Worm (Caenorhabditis elegans) whole organism, L1 larva: Measurements from ENCODE around the gene ZK287.7.
A peak's percentile ranks its signal among the peaks of the same experiment; 100 is the strongest.

ENCODE experiments used
- C04F5.9 ChIP-seq: sonication (generic microtip); optimal IDR thresholded peaks from 2 replicates; lab custom pipeline; 2016; ENCODE audit warnings: missing genetic modification characterization, missing compliant biosample characterization
- C16A3.4 ChIP-seq: fragments of 150-350 bp; optimal IDR thresholded peaks from 2 replicates; lab custom pipeline; 2014; ENCODE audit warnings: missing biosample characterization, missing genetic modification characterization
- ama-1 ChIP-seq: fragments of 150-350 bp; optimal IDR thresholded peaks from 2 replicates; lab custom pipeline; 2014
- ceh-63 ChIP-seq: fragments of 200-800 bp; sonication (Bioruptor generic); optimal IDR thresholded peaks from 2 replicates; lab custom pipeline; 2018; ENCODE audit warnings: mild to moderate bottlenecking, missing genetic modification characterization, missing compliant biosample characterization
- ceh-8 ChIP-seq: fragments of 200-800 bp; sonication (Bioruptor generic); optimal IDR thresholded peaks from 2 replicates; lab custom pipeline; 2018; ENCODE audit warnings: mild to moderate bottlenecking, missing genetic modification characterization, moderate library complexity, missing compliant biosample characterization
- ceh-88 ChIP-seq: fragments of 200-800 bp; sonication (Bioruptor generic); IDR thresholded peaks from 2 replicates; pipeline ENCODE4 v1.3.6; 2022; ENCODE audit warnings: missing genetic modification characterization, missing compliant biosample characterization
- ces-1 ChIP-seq: fragments of 150-350 bp; optimal IDR thresholded peaks from 2 replicates; lab custom pipeline; 2014; ENCODE audit warnings: missing biosample characterization, missing genetic modification reagents, missing genetic modification characterization
- dsc-1 ChIP-seq: sonication (generic microtip); optimal IDR thresholded peaks from 2 replicates; lab custom pipeline; 2016; ENCODE audit warnings: mild to moderate bottlenecking, missing genetic modification characterization, missing compliant biosample characterization
- efl-3 ChIP-seq: fragments of 200-800 bp; sonication (Bioruptor generic); optimal IDR thresholded peaks from 2 replicates; lab custom pipeline; 2018; ENCODE audit warnings: mild to moderate bottlenecking, missing genetic modification characterization, missing compliant biosample characterization
- egl-13 ChIP-seq: sonication (generic microtip); optimal IDR thresholded peaks from 2 replicates; lab custom pipeline; 2016; ENCODE audit warnings: missing genotype, missing genetic modification reagents, missing genetic modification characterization, missing compliant biosample characterization
- egl-27 ChIP-seq, 2 experiments: fragments of 150-350 bp in 1 of 2; sonication (generic microtip); optimal IDR thresholded peaks; 3 replicates each; lab custom pipeline; 2017 to 2018; ENCODE audit warnings: missing biosample characterization in 2 of 2, missing genetic modification characterization in 2 of 2, missing genetic modification reagents in 2 of 2
- elt-2 ChIP-seq: sonication (generic microtip); optimal IDR thresholded peaks from 2 replicates; lab custom pipeline; 2016; ENCODE audit warnings: missing genetic modification characterization, mild to moderate bottlenecking, inconsistent platforms, missing compliant biosample characterization, missing genetic modification reagents
- elt-3 ChIP-seq, 6 experiments: fragments of 150-350 bp in 1 of 6; sonication (generic microtip); optimal IDR thresholded peaks; 2 replicates each; lab custom pipeline; 2017 to 2018; ENCODE audit warnings: missing biosample characterization in 6 of 6, missing genetic modification characterization in 6 of 6, inconsistent platforms in 1 of 6
- ets-5 ChIP-seq: fragments of 200-800 bp; sonication (Bioruptor generic); IDR thresholded peaks from 2 replicates; pipeline ENCODE4 v1.3.6; 2022; ENCODE audit warnings: missing genetic modification characterization, missing compliant biosample characterization
- fkh-10 ChIP-seq: sonication (generic microtip); optimal IDR thresholded peaks from 2 replicates; lab custom pipeline; 2017; ENCODE audit warnings: missing biosample characterization, missing genetic modification reagents, missing genetic modification characterization
- grh-1 ChIP-seq: fragments of 200-800 bp; sonication (Bioruptor generic); IDR thresholded peaks from 2 replicates; pipeline ENCODE4 v1.3.6; 2022; ENCODE audit warnings: missing genetic modification reagents, missing genetic modification characterization, missing compliant biosample characterization
- hlh-17 ChIP-seq: fragments of 200-800 bp; sonication (Bioruptor generic); optimal IDR thresholded peaks from 2 replicates; lab custom pipeline; 2018; ENCODE audit warnings: missing genetic modification characterization, mild to moderate bottlenecking, missing compliant biosample characterization, moderate library complexity, borderline replicate concordance
- isw-1 ChIP-seq: fragments of 200-800 bp; sonication (Bioruptor generic); IDR thresholded peaks from 2 replicates; pipeline ENCODE4 v1.3.6; 2022; ENCODE audit warnings: missing genetic modification characterization, missing compliant biosample characterization
- lin-15B ChIP-seq: fragments of 150-350 bp; sonication (generic microtip); optimal IDR thresholded peaks from 3 replicates; lab custom pipeline; 2014; ENCODE audit warnings: missing biosample characterization, missing genetic modification characterization
- lin-35 ChIP-seq, 2 experiments: fragments of 150-350 bp; optimal IDR thresholded peaks; 2 replicates each; lab custom pipeline; 2014; ENCODE audit warnings: missing biosample characterization in 2 of 2, missing genetic modification characterization in 2 of 2, missing genetic modification reagents in 2 of 2
- lsy-2 ChIP-seq, 2 experiments: fragments of 150-350 bp; optimal IDR thresholded peaks; 2 replicates each; lab custom pipeline; 2014; ENCODE audit warnings: missing biosample characterization in 2 of 2, missing genetic modification characterization in 2 of 2
- mef-2 ChIP-seq: fragments of 150-350 bp; optimal IDR thresholded peaks from 2 replicates; lab custom pipeline; 2014; ENCODE audit warnings: missing biosample characterization, missing genetic modification characterization
- mep-1 ChIP-seq: fragments of 150-350 bp; optimal IDR thresholded peaks from 2 replicates; lab custom pipeline; 2014; ENCODE audit warnings: missing biosample characterization, missing genetic modification characterization
- nhr-11 ChIP-seq: fragments of 150-350 bp; optimal IDR thresholded peaks from 2 replicates; lab custom pipeline; 2014; ENCODE audit warnings: missing biosample characterization, missing genetic modification characterization
- nhr-237 ChIP-seq: fragments of 150-350 bp; optimal IDR thresholded peaks from 2 replicates; lab custom pipeline; 2014; ENCODE audit warnings: missing biosample characterization, missing genetic modification characterization
- nhr-47 ChIP-seq: sonication (generic microtip); optimal IDR thresholded peaks from 2 replicates; lab custom pipeline; 2016; ENCODE audit warnings: mild to moderate bottlenecking, missing genetic modification characterization, moderate library complexity, missing compliant biosample characterization
- nhr-77 ChIP-seq: fragments of 150-350 bp; optimal IDR thresholded peaks from 2 replicates; lab custom pipeline; 2014; ENCODE audit warnings: missing biosample characterization, missing genetic modification characterization
- rnt-1 ChIP-seq: sonication (generic microtip); optimal IDR thresholded peaks from 2 replicates; lab custom pipeline; 2016; ENCODE audit warnings: mild to moderate bottlenecking, missing genetic modification characterization, moderate library complexity, missing compliant biosample characterization
- skn-1 ChIP-seq: fragments of 150-350 bp; optimal IDR thresholded peaks from 2 replicates; lab custom pipeline; 2014; ENCODE audit warnings: missing biosample characterization, missing genetic modification characterization
- snu-23 ChIP-seq: sonication (generic microtip); optimal IDR thresholded peaks from 2 replicates; lab custom pipeline; 2016; ENCODE audit warnings: missing genetic modification characterization, missing compliant biosample characterization
- swsn-7 ChIP-seq: sonication (generic microtip); optimal IDR thresholded peaks from 2 replicates; lab custom pipeline; 2016; ENCODE audit warnings: missing genetic modification characterization, missing compliant biosample characterization
- tbx-2 ChIP-seq: sonication (generic microtip); optimal IDR thresholded peaks from 2 replicates; lab custom pipeline; 2016; ENCODE audit warnings: missing genetic modification characterization, missing compliant biosample characterization
- tlp-1 ChIP-seq: fragments of 150-350 bp; optimal IDR thresholded peaks from 2 replicates; lab custom pipeline; 2014; ENCODE audit warnings: missing biosample characterization, missing genetic modification characterization
- vab-15 ChIP-seq: sonication (generic microtip); optimal IDR thresholded peaks from 2 replicates; lab custom pipeline; 2017; ENCODE audit warnings: missing genotype, mild to moderate bottlenecking, missing genetic modification characterization, missing compliant biosample characterization
- xbp-1 ChIP-seq: sonication (generic microtip); optimal IDR thresholded peaks from 2 replicates; lab custom pipeline; 2016; ENCODE audit warnings: missing genetic modification characterization, missing compliant biosample characterization
- zip-4 ChIP-seq: fragments of 200-800 bp; sonication (Bioruptor generic); optimal IDR thresholded peaks from 2 replicates; lab custom pipeline; 2018; ENCODE audit warnings: mild to moderate bottlenecking, missing genetic modification characterization, moderate library complexity, missing compliant biosample characterization
- ztf-11 ChIP-seq, 2 experiments: sonication (generic microtip); optimal IDR thresholded peaks; 2 replicates each; lab custom pipeline; 2016 to 2017; ENCODE audit warnings: missing genetic modification characterization in 2 of 2, missing biosample characterization in 1 of 2, missing compliant biosample characterization in 1 of 2

ZK287.7 gene

ce11 chrV:9724021-9724671 is 31.3 kb downstream of the ZK287.7 start, which contains the start of gene slcr-46.3 (continued):
- TF ChIP-seq fkh-10 (GFP tag; lab: Kevin White, UChicago) (no peak), ces-1 (GFP tag; lab: Kevin White, UChicago) (no peak), nhr-237 (tag; lab: Kevin White, UChicago) (no peak), egl-13 (no peak), nhr-47 (tag; lab: Kevin White, UChicago) (no peak), mef-2 (tag; lab: Kevin White, UChicago) (no peak), ceh-88 (GFP tag; lab: Robert Waterston, UW) (no peak), xbp-1 (tag; lab: Kevin White, UChicago) (no peak), ceh-63 (GFP tag; lab: Kevin White, UChicago) (no peak), grh-1 (GFP tag; lab: Robert Waterston, UW) (no peak), snu-23 (peak; percentile 21), swsn-7 (tag; lab: Kevin White, UChicago) (no peak), mep-1 (peak; percentile 7), skn-1 (tag; lab: Kevin White, UChicago) (no peak), C04F5.9 (tag; lab: Kevin White, UChicago) (no peak), lin-35 (GFP tag; optimal IDR thresholded peaks at IDR 0.05; lab: Kevin White, UChicago) (peak in 1 of 2 experiments; percentile 37), ets-5 (GFP tag; lab: Robert Waterston, UW) (no peak), tbx-2 (tag; lab: Kevin White, UChicago) (no peak), elt-3 (tag; optimal IDR thresholded peaks at IDR 0.05; lab: Kevin White, UChicago) (peak in 1 of 6 experiments; percentile 9), hlh-17 (GFP tag; lab: Kevin White, UChicago) (no peak), C16A3.4 (tag; lab: Kevin White, UChicago) (peak; percentile 13), efl-3 (GFP tag; lab: Kevin White, UChicago) (no peak), zip-4 (GFP tag; lab: Kevin White, UChicago) (no peak), nhr-11 (tag; lab: Kevin White, UChicago) (no peak), lsy-2 (tag; optimal IDR thresholded peaks at IDR 0.05; lab: Kevin White, UChicago) (peak in 1 of 2 experiments; percentile 49), lin-15B (tag; lab: Kevin White, UChicago) (no peak), vab-15 (tag; lab: Kevin White, UChicago) (no peak), ceh-8 (no peak), dsc-1 (tag; lab: Kevin White, UChicago) (no peak), tlp-1 (tag; lab: Kevin White, UChicago) (no peak), nhr-77 (tag; lab: Kevin White, UChicago) (no peak), isw-1 (GFP tag; lab: Robert Waterston, UW) (no peak), egl-27 (tag; optimal IDR thresholded peaks at IDR 0.05; lab: Kevin White, UChicago) (no peak), ztf-11 (tag; optimal IDR thresholded peaks at IDR 0.05; lab: Kevin White, UChicago) (no peak), rnt-1 (tag; lab: Kevin White, UChicago) (no peak)

DNA sequence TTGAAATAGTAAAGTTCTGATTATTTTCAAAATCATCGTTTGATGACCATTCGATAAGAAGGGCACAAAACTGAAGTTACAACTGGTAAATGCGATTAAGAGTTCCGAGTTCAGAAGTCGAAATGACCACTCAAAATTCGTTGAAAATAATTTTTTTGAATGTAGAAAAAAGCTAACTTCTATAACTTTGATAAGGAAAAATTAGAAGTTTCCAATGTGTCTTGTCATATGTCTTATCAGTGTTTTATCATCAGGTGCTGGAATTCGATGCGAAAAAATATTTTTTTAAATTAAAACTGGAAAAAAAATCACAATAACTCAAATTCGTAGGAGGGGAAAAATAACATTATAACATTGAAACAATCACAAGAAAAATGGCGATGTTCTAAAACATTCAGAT is 32.9 kb downstream of the ZK287.7 start:
- no peak for TF ChIP-seq ama-1 (lab: Kevin White, UChicago)
- peak in 1 of 2 experiments; percentile 8 for TF ChIP-seq lin-35 (GFP tag; optimal IDR thresholded peaks at IDR 0.05; lab: Kevin White, UChicago)
- TF ChIP-seq mep-1: no peak
- no peak for TF ChIP-seq ces-1 (GFP tag; lab: Kevin White, UChicago)
- no peak for TF ChIP-seq dsc-1 (tag; lab: Kevin White, UChicago)
- TF ChIP-seq elt-2 (tag; lab: Kevin White, UChicago): peak; percentile 21
